Worm (Caenorhabditis elegans) whole organism, L4/young adult: ENCODE results near the gene slrp-1.

Source experiments
- W03F9.2 ChIP-seq: fragments of 150-350 bp; optimal IDR thresholded peaks from 2 replicates; lab custom pipeline; 2014; ENCODE audit warnings: missing biosample characterization, missing genetic modification characterization
- him-1 ChIP-seq: sonication (generic microtip); optimal IDR thresholded peaks from 2 replicates; lab custom pipeline; 2016; ENCODE audit warnings: missing genotype, missing genetic modification reagents, missing genetic modification characterization, missing compliant biosample characterization

- TF ChIP-seq him-1 (tag; lab: Kevin White, UChicago) (no peak), W03F9.2 (tag; lab: Kevin White, UChicago) (no peak)
Observed at ce11 chrV:13578637-13579036, 13.0 kb downstream of the slrp-1 start, which contains the start of gene C50B8.6.
